Worm (Caenorhabditis elegans) whole organism, L2 larva: ENCODE data around the gene ant-1.4.
A peak's percentile ranks its signal among the peaks of the same experiment; 100 is the strongest.

Experiments used
- C34F6.9 ChIP-seq: fragments of 150-350 bp; optimal IDR thresholded peaks from 2 replicates; lab custom pipeline; 2014; ENCODE audit warnings: missing biosample characterization, missing genetic modification characterization
- F13H6.1 ChIP-seq: sonication (generic microtip); optimal IDR thresholded peaks from 2 replicates; lab custom pipeline; 2016; ENCODE audit warnings: missing genetic modification characterization, missing compliant biosample characterization
- Y55F3AM.14 ChIP-seq: fragments of 200-800 bp; sonication (Bioruptor generic); optimal IDR thresholded peaks from 2 replicates; lab custom pipeline; 2018; ENCODE audit warnings: mild to moderate bottlenecking, missing genetic modification characterization, missing compliant biosample characterization
- ZK546.5 ChIP-seq: sonication (generic microtip); optimal IDR thresholded peaks from 2 replicates; lab custom pipeline; 2017; ENCODE audit warnings: missing biosample characterization, missing genetic modification characterization
- alr-1 ChIP-seq: fragments of 150-350 bp; optimal IDR thresholded peaks from 2 replicates; lab custom pipeline; 2014; ENCODE audit warnings: missing biosample characterization, missing genetic modification characterization
- aly-2 ChIP-seq: fragments of 150-350 bp; optimal IDR thresholded peaks from 2 replicates; lab custom pipeline; 2014; ENCODE audit warnings: missing biosample characterization, missing genetic modification characterization
- ama-1 ChIP-seq: fragments of 150-350 bp; optimal IDR thresholded peaks from 2 replicates; lab custom pipeline; 2018; ENCODE audit warnings: inconsistent platforms
- ceh-16 ChIP-seq: fragments of 150-350 bp; optimal IDR thresholded peaks from 2 replicates; lab custom pipeline; 2014; ENCODE audit warnings: missing biosample characterization, missing genetic modification characterization
- ceh-82 ChIP-seq: fragments of 150-350 bp; optimal IDR thresholded peaks from 2 replicates; lab custom pipeline; 2014; ENCODE audit warnings: missing biosample characterization, missing genetic modification characterization
- crh-2 ChIP-seq: sonication (generic microtip); optimal IDR thresholded peaks from 2 replicates; lab custom pipeline; 2017; ENCODE audit warnings: missing biosample characterization, missing genetic modification characterization
- dmd-4 ChIP-seq: sonication (generic microtip); optimal IDR thresholded peaks from 2 replicates; lab custom pipeline; 2017; ENCODE audit warnings: missing biosample characterization, missing genetic modification characterization
- elt-3 ChIP-seq: sonication (generic microtip); optimal IDR thresholded peaks from 2 replicates; lab custom pipeline; 2017; ENCODE audit warnings: missing biosample characterization, missing genetic modification characterization
- fos-1 ChIP-seq: fragments of 150-350 bp; optimal IDR thresholded peaks from 2 replicates; lab custom pipeline; 2014; ENCODE audit warnings: missing biosample characterization, missing genetic modification characterization
- gmeb-1 ChIP-seq: fragments of 150-350 bp; optimal IDR thresholded peaks from 2 replicates; lab custom pipeline; 2014; ENCODE audit warnings: missing biosample characterization, missing genetic modification characterization
- lin-11 ChIP-seq: fragments of 150-350 bp; sonication (generic microtip); optimal IDR thresholded peaks from 2 replicates; lab custom pipeline; 2014; ENCODE audit warnings: missing biosample characterization, missing genetic modification characterization, inconsistent platforms, mixed read lengths
- lin-13 ChIP-seq: fragments of 150-350 bp; optimal IDR thresholded peaks from 2 replicates; lab custom pipeline; 2014; ENCODE audit warnings: missing biosample characterization, missing genetic modification reagents, missing genetic modification characterization
- lin-39 ChIP-seq: fragments of 150-350 bp; optimal IDR thresholded peaks from 2 replicates; lab custom pipeline; 2014; ENCODE audit warnings: missing biosample characterization, missing genetic modification reagents, missing genetic modification characterization
- lsy-2 ChIP-seq, 2 experiments: fragments of 150-350 bp in 1 of 2; sonication (generic microtip) in 1 of 2; optimal IDR thresholded peaks; 2 replicates each; lab custom pipeline; 2014 to 2017; ENCODE audit warnings: missing biosample characterization in 2 of 2, missing genetic modification characterization in 2 of 2
- mab-5 ChIP-seq: fragments of 150-350 bp; optimal IDR thresholded peaks from 2 replicates; lab custom pipeline; 2014; ENCODE audit warnings: missing biosample characterization, missing genetic modification characterization
- mdl-1 ChIP-seq, 2 experiments: fragments of 150-350 bp in 1 of 2; sonication (generic microtip) in 1 of 2; optimal IDR thresholded peaks; 2 replicates each; lab custom pipeline; 2017; ENCODE audit warnings: missing biosample characterization in 2 of 2, missing genetic modification characterization in 2 of 2
- nhr-10 ChIP-seq: sonication (generic microtip); optimal IDR thresholded peaks from 2 replicates; lab custom pipeline; 2017; ENCODE audit warnings: missing biosample characterization, missing genetic modification characterization
- nhr-11 ChIP-seq: fragments of 150-350 bp; optimal IDR thresholded peaks from 2 replicates; lab custom pipeline; 2014; ENCODE audit warnings: missing biosample characterization, missing genetic modification characterization
- nhr-129 ChIP-seq: fragments of 150-350 bp; optimal IDR thresholded peaks from 2 replicates; lab custom pipeline; 2014; ENCODE audit warnings: missing biosample characterization, missing genetic modification characterization
- nhr-21 ChIP-seq: fragments of 150-350 bp; optimal IDR thresholded peaks from 2 replicates; lab custom pipeline; 2014; ENCODE audit warnings: missing biosample characterization, missing genetic modification characterization
- nhr-25 ChIP-seq: fragments of 150-350 bp; sonication (generic microtip); optimal IDR thresholded peaks from 3 replicates; lab custom pipeline; 2014; ENCODE audit warnings: missing biosample characterization, missing genetic modification characterization
- nhr-6 ChIP-seq: fragments of 150-350 bp; optimal IDR thresholded peaks from 2 replicates; lab custom pipeline; 2014; ENCODE audit warnings: missing biosample characterization, missing genetic modification characterization
- nhr-77 ChIP-seq: fragments of 150-350 bp; optimal IDR thresholded peaks from 2 replicates; lab custom pipeline; 2014; ENCODE audit warnings: missing biosample characterization, missing genetic modification characterization
- peb-1 ChIP-seq: fragments of 150-350 bp; optimal IDR thresholded peaks from 2 replicates; lab custom pipeline; 2014; ENCODE audit warnings: missing biosample characterization, missing genetic modification characterization
- skn-1 ChIP-seq: sonication (generic microtip); optimal IDR thresholded peaks from 2 replicates; lab custom pipeline; 2017; ENCODE audit warnings: missing biosample characterization, missing genetic modification characterization
- sma-3 ChIP-seq: sonication (generic microtip); optimal IDR thresholded peaks from 2 replicates; lab custom pipeline; 2016; ENCODE audit warnings: missing genetic modification reagents, missing genetic modification characterization, missing compliant biosample characterization
- sma-9 ChIP-seq, 2 experiments: fragments of 150-350 bp in 1 of 2; sonication (generic microtip) in 1 of 2; optimal IDR thresholded peaks; 2 replicates each; lab custom pipeline; 2014 to 2016; ENCODE audit warnings: missing genetic modification characterization in 2 of 2, mild to moderate bottlenecking in 1 of 2, missing biosample characterization in 1 of 2, missing compliant biosample characterization in 1 of 2, missing genetic modification reagents in 1 of 2, moderate library complexity in 1 of 2
- snpc-4 ChIP-seq: fragments of 150-350 bp; optimal IDR thresholded peaks from 2 replicates; lab custom pipeline; 2014; ENCODE audit warnings: missing biosample characterization, missing genetic modification characterization
- unc-39 ChIP-seq: fragments of 150-350 bp; optimal IDR thresholded peaks from 2 replicates; lab custom pipeline; 2014; ENCODE audit warnings: missing biosample characterization, missing genetic modification characterization
- unc-62 ChIP-seq: fragments of 150-350 bp; optimal IDR thresholded peaks from 2 replicates; lab custom pipeline; 2014; ENCODE audit warnings: missing biosample characterization, missing genetic modification reagents, missing genetic modification characterization
- zag-1 ChIP-seq: fragments of 150-350 bp; optimal IDR thresholded peaks from 2 replicates; lab custom pipeline; 2014; ENCODE audit warnings: missing biosample characterization, missing genetic modification characterization
- ztf-1 ChIP-seq: fragments of 200-800 bp; sonication (Bioruptor generic); conservative IDR thresholded peaks from 2 replicates; pipeline ENCODE4 v1.3.6; 2022; ENCODE audit warnings: missing genetic modification characterization, missing compliant biosample characterization

The ant-1.4 gene

ce11 chrIV:8476880-8477279 is 16.8 kb upstream of the ant-1.4 start, which contains the start of gene spp-10:
Gene spp-10, plus strand, starts transcription at chrIV:8477180.
- TF ChIP-seq nhr-21 (tag; lab: Kevin White, UChicago), result no peak
- no peak for TF ChIP-seq lsy-2 (tag; optimal IDR thresholded peaks at IDR 0.05; lab: Kevin White, UChicago)
- no peak for TF ChIP-seq mab-5 (tag; lab: Kevin White, UChicago)
- TF ChIP-seq elt-3 (tag; lab: Kevin White, UChicago), result no peak
- TF ChIP-seq sma-9 (GFP tag; optimal IDR thresholded peaks at IDR 0.05; lab: Kevin White, UChicago), result no peak
- TF ChIP-seq sma-9 (tag; optimal IDR thresholded peaks at IDR 0.05; lab: Kevin White, UChicago), result no peak
- no peak for TF ChIP-seq nhr-10 (tag; lab: Kevin White, UChicago)
- no peak for TF ChIP-seq sma-3 (GFP tag; lab: Kevin White, UChicago)
- TF ChIP-seq snpc-4, result no peak
- TF ChIP-seq dmd-4 (tag; lab: Kevin White, UChicago), result no peak
- no peak for TF ChIP-seq unc-62 (GFP tag; lab: Kevin White, UChicago)
- TF ChIP-seq ceh-16 (tag; lab: Kevin White, UChicago), result no peak
- TF ChIP-seq ZK546.5 (tag; lab: Kevin White, UChicago), result no peak
- TF ChIP-seq lin-13 (GFP tag; lab: Kevin White, UChicago), result no peak
- no peak for TF ChIP-seq ztf-1 (GFP tag; lab: Robert Waterston, UW)
- TF ChIP-seq unc-39 (tag; lab: Kevin White, UChicago), result no peak
- no peak for TF ChIP-seq lin-11
- no peak for TF ChIP-seq C34F6.9
- no peak for TF ChIP-seq zag-1 (tag; lab: Kevin White, UChicago)
- no peak for TF ChIP-seq alr-1 (tag; lab: Kevin White, UChicago)
- no peak for TF ChIP-seq nhr-6

- TF ChIP-seq nhr-10 (tag; lab: Kevin White, UChicago), result no peak
- peak; percentile 37 for TF ChIP-seq sma-9 (GFP tag; optimal IDR thresholded peaks at IDR 0.05; lab: Kevin White, UChicago)
- no peak for TF ChIP-seq sma-9 (tag; optimal IDR thresholded peaks at IDR 0.05; lab: Kevin White, UChicago)
- no peak for TF ChIP-seq skn-1 (tag; lab: Kevin White, UChicago)
- peak; percentile 18 for TF ChIP-seq mab-5 (tag; lab: Kevin White, UChicago)
- peak; percentile 58 for TF ChIP-seq nhr-129 (tag; lab: Kevin White, UChicago)
- TF ChIP-seq ama-1 (lab: Kevin White, UChicago), result no peak
- TF ChIP-seq peb-1, result no peak
- TF ChIP-seq lin-39, result no peak
- peak; percentile 49 for TF ChIP-seq F13H6.1 (tag; lab: Kevin White, UChicago)
- peak in 1 of 2 experiments; percentile 11 for TF ChIP-seq lsy-2 (tag; optimal IDR thresholded peaks at IDR 0.05; lab: Kevin White, UChicago)
Measured at ce11 chrIV:8476166-8476565, 16.1 kb upstream of the ant-1.4 start.

- TF ChIP-seq nhr-21 (tag; lab: Kevin White, UChicago), result no peak
- peak; percentile 84 for TF ChIP-seq fos-1
- TF ChIP-seq nhr-6, result no peak
- TF ChIP-seq crh-2 (tag; lab: Kevin White, UChicago), result peak; percentile 12
- peak; percentile 27 for TF ChIP-seq sma-3 (GFP tag; lab: Kevin White, UChicago)
- TF ChIP-seq gmeb-1 (tag; lab: Kevin White, UChicago), result no peak
- no peak for TF ChIP-seq snpc-4
- TF ChIP-seq elt-3 (tag; lab: Kevin White, UChicago), result no peak
- no peak for TF ChIP-seq F13H6.1 (tag; lab: Kevin White, UChicago)
- TF ChIP-seq lsy-2 (tag; optimal IDR thresholded peaks at IDR 0.05; lab: Kevin White, UChicago), result no peak
- no peak for TF ChIP-seq ZK546.5 (tag; lab: Kevin White, UChicago)
- TF ChIP-seq Y55F3AM.14 (GFP tag; lab: Kevin White, UChicago), result no peak
- no peak for TF ChIP-seq nhr-25
- TF ChIP-seq sma-9 (GFP tag; optimal IDR thresholded peaks at IDR 0.05; lab: Kevin White, UChicago), result peak; percentile 48
- TF ChIP-seq sma-9 (tag; optimal IDR thresholded peaks at IDR 0.05; lab: Kevin White, UChicago), result no peak
Measured at ce11 chrIV:8475030-8475679, 15.0 kb upstream of the ant-1.4 start.

ce11 chrIV:8473756-8474155 is 13.6 kb upstream of the ant-1.4 start, which contains the start of gene C28C12.11:
Gene C28C12.11, plus strand, starts transcription at chrIV:8474056.
- TF ChIP-seq zag-1 (tag; lab: Kevin White, UChicago) (no peak), crh-2 (tag; lab: Kevin White, UChicago) (no peak), ztf-1 (GFP tag; lab: Robert Waterston, UW) (no peak), sma-3 (GFP tag; lab: Kevin White, UChicago) (no peak), aly-2 (tag; lab: Kevin White, UChicago) (no peak), lin-11 (no peak), mdl-1 (tag; optimal IDR thresholded peaks at IDR 0.05; lab: Kevin White, UChicago) (no peak), dmd-4 (tag; lab: Kevin White, UChicago) (no peak), ceh-82 (tag; lab: Kevin White, UChicago) (no peak), nhr-11 (tag; lab: Kevin White, UChicago) (no peak), C34F6.9 (no peak), nhr-10 (tag; lab: Kevin White, UChicago) (no peak), nhr-77 (tag; lab: Kevin White, UChicago) (no peak), fos-1 (no peak), nhr-21 (tag; lab: Kevin White, UChicago) (no peak), nhr-129 (tag; lab: Kevin White, UChicago) (no peak), mab-5 (tag; lab: Kevin White, UChicago) (no peak), sma-9 (GFP tag; optimal IDR thresholded peaks at IDR 0.05; lab: Kevin White, UChicago) (no peak), sma-9 (tag; optimal IDR thresholded peaks at IDR 0.05; lab: Kevin White, UChicago) (no peak), nhr-6 (no peak)
